Fruit fly (Drosophila melanogaster) whole organism, embryonic: ENCODE data around the gene toe.

ENCODE experiments used
- Atf6 ChIP-seq: fragments of 200-800 bp; sonication (Bioruptor generic); IDR thresholded peaks from 2 replicates; pipeline ENCODE4 v1.3.6; 2022; ENCODE audit warnings: missing biosample characterization, missing genetic modification characterization
- Bgb ChIP-seq: fragments of 200-800 bp; sonication (Bioruptor generic); IDR thresholded peaks from 2 replicates; pipeline ENCODE4 v1.3.6; 2022; ENCODE audit warnings: missing biosample characterization, missing genetic modification characterization; ENCODE audit not compliant: partially characterized antibody
- CG10543 ChIP-seq: fragments of 200-800 bp; sonication (Bioruptor generic); optimal IDR thresholded peaks from 3 replicates; lab custom pipeline; 2017; ENCODE audit warnings: missing biosample characterization, mild to moderate bottlenecking, missing genetic modification characterization, moderate library complexity
- CG10654 ChIP-seq: fragments of 200-800 bp; sonication (Bioruptor generic); optimal IDR thresholded peaks from 2 replicates; lab custom pipeline; 2016; ENCODE audit warnings: missing biosample characterization, missing genetic modification characterization
- CG11398 ChIP-seq: fragments of 200-800 bp; sonication (Bioruptor generic); optimal IDR thresholded peaks from 2 replicates; lab custom pipeline; 2016; ENCODE audit warnings: missing biosample characterization, missing genetic modification characterization
- CG12391 ChIP-seq: fragments of 200-800 bp; sonication (Bioruptor generic); optimal IDR thresholded peaks from 3 replicates; lab custom pipeline; 2018; ENCODE audit warnings: missing biosample characterization, mild to moderate bottlenecking, missing genetic modification characterization, moderate library complexity
- CG12744 ChIP-seq: fragments of 200-800 bp; sonication (Bioruptor generic); optimal IDR thresholded peaks from 2 replicates; lab custom pipeline; 2016; ENCODE audit warnings: missing biosample characterization, missing genetic modification characterization
- CG12942 ChIP-seq: fragments of 200-800 bp; sonication (Bioruptor generic); optimal IDR thresholded peaks from 3 replicates; lab custom pipeline; 2016; ENCODE audit warnings: missing biosample characterization, missing genetic modification characterization
- CG13775 ChIP-seq: fragments of 200-800 bp; sonication (Bioruptor generic); optimal IDR thresholded peaks from 3 replicates; lab custom pipeline; 2017; ENCODE audit warnings: missing biosample characterization, mild to moderate bottlenecking, missing genetic modification characterization
- CG18476 ChIP-seq: fragments of 200-800 bp; sonication (Bioruptor generic); optimal IDR thresholded peaks from 2 replicates; lab custom pipeline; 2016; ENCODE audit warnings: missing biosample characterization, mild to moderate bottlenecking, missing genetic modification characterization
- CG31441 ChIP-seq: fragments of 200-800 bp; sonication (Bioruptor generic); IDR thresholded peaks from 2 replicates; pipeline ENCODE4 v1.3.6; 2022; ENCODE audit warnings: missing biosample characterization, missing genetic modification characterization
- CG4282 ChIP-seq: fragments of 200-800 bp; sonication (Bioruptor generic); optimal IDR thresholded peaks from 2 replicates; lab custom pipeline; 2016; ENCODE audit warnings: missing biosample characterization, missing genetic modification characterization
- CG6683 ChIP-seq: fragments of 200-800 bp; sonication (Bioruptor generic); optimal IDR thresholded peaks from 2 replicates; lab custom pipeline; 2017; ENCODE audit warnings: missing biosample characterization, mild to moderate bottlenecking, missing genetic modification characterization, missing genetic modification reagents
- CG7786 ChIP-seq: fragments of 200-800 bp; sonication (Bioruptor generic); optimal IDR thresholded peaks from 2 replicates; lab custom pipeline; 2016; ENCODE audit warnings: missing biosample characterization, missing genetic modification characterization
- CG9876 ChIP-seq: fragments of 200-800 bp; sonication (Bioruptor generic); optimal IDR thresholded peaks from 2 replicates; lab custom pipeline; 2016; ENCODE audit warnings: missing biosample characterization, missing genetic modification characterization
- CTCF ChIP-seq: fragments of 200-800 bp; sonication (Bioruptor generic); optimal IDR thresholded peaks from 2 replicates; lab custom pipeline; 2017; ENCODE audit warnings: missing biosample characterization, mild to moderate bottlenecking, missing genetic modification characterization, moderate library complexity
- CrebB ChIP-seq: fragments of 200-800 bp; sonication (Bioruptor generic); optimal IDR thresholded peaks from 3 replicates; lab custom pipeline; 2018; ENCODE audit warnings: missing biosample characterization, mild to moderate bottlenecking, missing genetic modification characterization
- D19A ChIP-seq: fragments of 200-800 bp; optimal IDR thresholded peaks from 3 replicates; lab custom pipeline; 2019; ENCODE audit warnings: missing biosample characterization, mild to moderate bottlenecking, missing genetic modification characterization, moderate library complexity
- Dll ChIP-seq: fragments of 200-800 bp; sonication (Bioruptor generic); IDR thresholded peaks from 4 replicates; pipeline ENCODE4 v1.3.6; 2022; ENCODE audit warnings: missing biosample characterization, missing genetic modification characterization; ENCODE audit not compliant: partially characterized antibody
- Doc2 ChIP-seq: fragments of 200-800 bp; sonication (Bioruptor generic); IDR thresholded peaks from 2 replicates; pipeline ENCODE4 v1.3.6; 2022; ENCODE audit warnings: missing biosample characterization, missing genetic modification characterization
- Fer3 ChIP-seq: fragments of 200-800 bp; sonication (Bioruptor generic); optimal IDR thresholded peaks from 2 replicates; lab custom pipeline; 2018; ENCODE audit warnings: missing biosample characterization, mild to moderate bottlenecking, missing genetic modification characterization, moderate library complexity
- Hmr ChIP-seq: fragments of 200-800 bp; sonication (Bioruptor generic); optimal IDR thresholded peaks from 3 replicates; lab custom pipeline; 2017; ENCODE audit warnings: mild to moderate bottlenecking, missing biosample characterization, missing genetic modification reagents, missing genetic modification characterization
- Jarid2 ChIP-seq: fragments of 200-800 bp; sonication (Bioruptor generic); optimal IDR thresholded peaks from 3 replicates; lab custom pipeline; 2017; ENCODE audit warnings: mild to moderate bottlenecking, missing biosample characterization, missing genetic modification reagents, missing genetic modification characterization
- Meics ChIP-seq: fragments of 200-800 bp; sonication (Bioruptor generic); optimal IDR thresholded peaks from 2 replicates; lab custom pipeline; 2017; ENCODE audit warnings: missing biosample characterization, mild to moderate bottlenecking, missing genetic modification characterization
- Neu2 ChIP-seq: fragments of 200-800 bp; sonication (Bioruptor generic); optimal IDR thresholded peaks from 3 replicates; lab custom pipeline; 2016; ENCODE audit warnings: missing biosample characterization, missing genetic modification characterization, borderline replicate concordance
- Nf-YC ChIP-seq: fragments of 200-800 bp; optimal IDR thresholded peaks from 3 replicates; lab custom pipeline; 2019; ENCODE audit warnings: missing biosample characterization, mild to moderate bottlenecking, missing genetic modification characterization, moderate library complexity
- Pdp1 ChIP-seq, 2 experiments: fragments of 200-800 bp; sonication (Bioruptor generic); optimal IDR thresholded peaks; 3 replicates each; lab custom pipeline; 2016; ENCODE audit warnings: missing biosample characterization in 2 of 2, missing genetic modification characterization in 2 of 2, mild to moderate bottlenecking in 1 of 2, moderate library complexity in 1 of 2
- Rx ChIP-seq: fragments of 200-800 bp; sonication (Bioruptor generic); IDR thresholded peaks from 2 replicates; pipeline ENCODE4 v1.3.6; 2022; ENCODE audit warnings: missing biosample characterization, missing genetic modification characterization
- Usf ChIP-seq: fragments of 200-800 bp; sonication (Bioruptor generic); optimal IDR thresholded peaks from 2 replicates; lab custom pipeline; 2017; ENCODE audit warnings: missing genotype, missing biosample characterization, missing genetic modification characterization
- cg ChIP-seq: fragments of 200-800 bp; sonication (Bioruptor generic); optimal IDR thresholded peaks from 3 replicates; lab custom pipeline; 2019; ENCODE audit warnings: missing biosample characterization, mild to moderate bottlenecking, missing genetic modification characterization, moderate library complexity
- dan ChIP-seq: fragments of 200-800 bp; sonication (Bioruptor generic); IDR thresholded peaks from 2 replicates; pipeline ENCODE4 v1.3.6; 2022; ENCODE audit warnings: missing biosample characterization, missing genetic modification characterization
- ewg ChIP-seq: fragments of 200-800 bp; sonication (Bioruptor generic); optimal IDR thresholded peaks from 3 replicates; lab custom pipeline; 2017; ENCODE audit warnings: mild to moderate bottlenecking, missing biosample characterization, missing genetic modification reagents, missing genetic modification characterization
- gcm ChIP-seq: fragments of 200-800 bp; sonication (Bioruptor generic); optimal IDR thresholded peaks from 2 replicates; lab custom pipeline; 2019; ENCODE audit warnings: missing biosample characterization, mild to moderate bottlenecking, missing genetic modification characterization, moderate library complexity
- gt ChIP-seq: fragments of 200-800 bp; sonication (Bioruptor generic); IDR thresholded peaks from 2 replicates; pipeline ENCODE4 v1.3.6; 2022; ENCODE audit warnings: missing biosample characterization, missing genetic modification characterization
- ham ChIP-seq: fragments of 200-800 bp; sonication (Bioruptor generic); IDR thresholded peaks from 2 replicates; pipeline ENCODE4 v1.3.6; 2022; ENCODE audit warnings: missing biosample characterization, missing genetic modification characterization
- jing ChIP-seq: fragments of 200-800 bp; sonication (Bioruptor generic); optimal IDR thresholded peaks from 2 replicates; lab custom pipeline; 2018; ENCODE audit warnings: missing biosample characterization, mild to moderate bottlenecking, missing genetic modification characterization
- kni ChIP-seq: fragments of 200-800 bp; sonication (Bioruptor generic); optimal IDR thresholded peaks from 3 replicates; lab custom pipeline; 2017; ENCODE audit warnings: mild to moderate bottlenecking, missing biosample characterization, missing genetic modification reagents, missing genetic modification characterization
- lbe ChIP-seq: fragments of 200-800 bp; sonication (Bioruptor generic); optimal IDR thresholded peaks from 2 replicates; lab custom pipeline; 2016; ENCODE audit warnings: missing biosample characterization, mild to moderate bottlenecking, missing genetic modification characterization
- mld ChIP-seq: fragments of 200-800 bp; sonication (Bioruptor generic); IDR thresholded peaks from 3 replicates; pipeline ENCODE4 v1.3.6; 2022; ENCODE audit warnings: missing biosample characterization, missing genetic modification characterization; ENCODE audit not compliant: partially characterized antibody
- pb ChIP-seq: fragments of 200-800 bp; sonication (Bioruptor generic); optimal IDR thresholded peaks from 3 replicates; lab custom pipeline; 2016; ENCODE audit warnings: missing biosample characterization, missing genetic modification characterization
- pho ChIP-seq: fragments of 200-800 bp; sonication (Bioruptor generic); optimal IDR thresholded peaks from 2 replicates; lab custom pipeline; 2016; ENCODE audit warnings: missing biosample characterization, missing genetic modification characterization
- pros ChIP-seq: fragments of 200-800 bp; sonication (Bioruptor generic); optimal IDR thresholded peaks from 3 replicates; lab custom pipeline; 2019; ENCODE audit warnings: missing biosample characterization, mild to moderate bottlenecking, missing genetic modification characterization, moderate library complexity
- psq ChIP-seq: fragments of 200-800 bp; sonication (Bioruptor generic); optimal IDR thresholded peaks from 2 replicates; lab custom pipeline; 2017; ENCODE audit warnings: missing biosample characterization, missing genetic modification characterization
- pum ChIP-seq: fragments of 200-800 bp; sonication (Bioruptor generic); optimal IDR thresholded peaks from 2 replicates; lab custom pipeline; 2016; ENCODE audit warnings: missing biosample characterization, missing genetic modification characterization
- schlank ChIP-seq: fragments of 200-800 bp; sonication (Bioruptor generic); optimal IDR thresholded peaks from 2 replicates; lab custom pipeline; 2018; ENCODE audit warnings: missing biosample characterization, mild to moderate bottlenecking, missing genetic modification characterization
- sima ChIP-seq: fragments of 200-800 bp; sonication (Bioruptor generic); optimal IDR thresholded peaks from 2 replicates; lab custom pipeline; 2016; ENCODE audit warnings: missing biosample characterization, missing genetic modification characterization
- tin ChIP-seq: fragments of 200-800 bp; sonication (Bioruptor generic); optimal IDR thresholded peaks from 3 replicates; lab custom pipeline; 2016; ENCODE audit warnings: missing biosample characterization, missing genetic modification characterization
- tup ChIP-seq: fragments of 200-800 bp; sonication (Bioruptor generic); optimal IDR thresholded peaks from 2 replicates; lab custom pipeline; 2016; ENCODE audit warnings: missing biosample characterization, mild to moderate bottlenecking, missing genetic modification characterization, moderate library complexity
- twi ChIP-seq: fragments of 200-800 bp; optimal IDR thresholded peaks from 2 replicates; lab custom pipeline; 2019; ENCODE audit warnings: missing biosample characterization, mild to moderate bottlenecking, missing genetic modification characterization, moderate library complexity
- vnd ChIP-seq: fragments of 200-800 bp; sonication (Bioruptor generic); IDR thresholded peaks from 3 replicates; pipeline ENCODE4 v1.3.6; 2022; ENCODE audit warnings: missing biosample characterization, missing genetic modification characterization; ENCODE audit not compliant: partially characterized antibody
- zfh1 ChIP-seq: fragments of 200-800 bp; sonication (Bioruptor generic); IDR thresholded peaks from 3 replicates; pipeline ENCODE4 v1.3.6; 2022; ENCODE audit warnings: missing biosample characterization, missing genetic modification characterization

The toe gene

dm6 chr3L:12468016-12468415, 35.5 kb upstream of the toe start, which contains the start of gene eyg (continued):
- no peak for TF ChIP-seq CG6683 (GFP tag; lab: Kevin White, UChicago)
- TF ChIP-seq ham (GFP tag; lab: Robert Waterston, UW) = no peak
- no peak for TF ChIP-seq CG18476 (GFP tag; lab: Kevin White, UChicago)
- TF ChIP-seq zfh1 (GFP tag; lab: Robert Waterston, UW) = 0 out of 3 replicates have a peak, but pooled peaks have one; percentile 11
- no peak for TF ChIP-seq Neu2 (GFP tag; lab: Kevin White, UChicago)
- no peak for TF ChIP-seq pum (GFP tag; lab: Kevin White, UChicago)
- peak; percentile 72 for TF ChIP-seq psq (GFP tag; lab: Kevin White, UChicago)
- TF ChIP-seq pb (GFP tag; lab: Kevin White, UChicago) = peak; percentile 79
- peak; percentile 66 for TF ChIP-seq CrebB
- TF ChIP-seq kni = peak; percentile 73
- no peak for TF ChIP-seq dan
- no peak for TF ChIP-seq tin (GFP tag; lab: Kevin White, UChicago)
- peak; percentile 9 for TF ChIP-seq twi (tag; lab: Kevin White, UChicago)
- TF ChIP-seq CG4282 (GFP tag; lab: Kevin White, UChicago) = no peak
- TF ChIP-seq CG10654 (GFP tag; lab: Kevin White, UChicago) = peak; percentile 30
- no peak for TF ChIP-seq lbe (GFP tag; lab: Kevin White, UChicago)
- TF ChIP-seq CG11398 = peak; percentile 21
- TF ChIP-seq gt (GFP tag; lab: Robert Waterston, UW) = no peak
- peak; percentile 100 for TF ChIP-seq Nf-YC (tag; lab: Kevin White, UChicago)
- TF ChIP-seq Pdp1 (GFP tag; optimal IDR thresholded peaks at IDR 0.05; lab: Kevin White, UChicago) = peak in 1 of 2 experiments; percentile 75
- TF ChIP-seq schlank = peak; percentile 21
- TF ChIP-seq CG12942 (GFP tag; lab: Kevin White, UChicago) = peak; percentile 24
- peak; percentile 28 for TF ChIP-seq CG13775
- TF ChIP-seq CTCF (GFP tag; lab: Kevin White, UChicago) = no peak
- TF ChIP-seq Hmr (GFP tag; lab: Kevin White, UChicago) = no peak
- peak; percentile 82 for TF ChIP-seq Bgb
- TF ChIP-seq CG31441 = no peak
- no peak for TF ChIP-seq Rx (GFP tag; lab: Robert Waterston, UW)
- 0 out of 4 replicates have a peak, but pooled peaks have one; percentile 28 for TF ChIP-seq Dll (GFP tag; lab: Robert Waterston, UW)
- TF ChIP-seq CG7786 (GFP tag; lab: Kevin White, UChicago) = peak; percentile 5
- TF ChIP-seq sima (GFP tag; lab: Kevin White, UChicago) = no peak
- peak; percentile 86 for TF ChIP-seq cg (GFP tag; lab: Kevin White, UChicago)
- no peak for TF ChIP-seq mld (GFP tag; lab: Robert Waterston, UW)
- TF ChIP-seq Doc2 (GFP tag; lab: Robert Waterston, UW) = no peak
- no peak; the same call in 1 of the 2 replicates for TF ChIP-seq Atf6 (GFP tag; lab: Robert Waterston, UW)
- no peak for TF ChIP-seq D19A (tag; lab: Kevin White, UChicago)
- peak; percentile 4 for TF ChIP-seq CG12391 (tag; lab: Kevin White, UChicago)
- TF ChIP-seq CG9876 (GFP tag; lab: Kevin White, UChicago) = peak; percentile 9
- no peak for TF ChIP-seq tup (GFP tag; lab: Kevin White, UChicago)
- TF ChIP-seq jing (GFP tag; lab: Kevin White, UChicago) = peak; percentile 18
- TF ChIP-seq Usf = no peak
- TF ChIP-seq pho (GFP tag; lab: Kevin White, UChicago) = peak; percentile 8
- peak; percentile 68 for TF ChIP-seq Jarid2 (GFP tag; lab: Kevin White, UChicago)
- no peak for TF ChIP-seq CG12744 (GFP tag; lab: Kevin White, UChicago)
- peak; percentile 32; the same call in 1 of the 3 replicates for TF ChIP-seq vnd (GFP tag; lab: Robert Waterston, UW)
- peak; percentile 36 for TF ChIP-seq CG10543 (GFP tag; lab: Kevin White, UChicago)
- TF ChIP-seq ewg (GFP tag; lab: Kevin White, UChicago) = peak; percentile 97
- TF ChIP-seq pros (GFP tag; lab: Kevin White, UChicago) = peak; percentile 66
- peak; percentile 41 for TF ChIP-seq gcm (GFP tag; lab: Kevin White, UChicago)
- TF ChIP-seq Meics (GFP tag; lab: Kevin White, UChicago) = no peak
- peak; percentile 14 for TF ChIP-seq Fer3 (tag; lab: Kevin White, UChicago)
